Fruit fly (Drosophila melanogaster): Measurements from ENCODE around the gene CG15317.
A peak's percentile ranks its signal among the peaks of the same experiment; 100 is the strongest.

Gene CG15317

DNA sequence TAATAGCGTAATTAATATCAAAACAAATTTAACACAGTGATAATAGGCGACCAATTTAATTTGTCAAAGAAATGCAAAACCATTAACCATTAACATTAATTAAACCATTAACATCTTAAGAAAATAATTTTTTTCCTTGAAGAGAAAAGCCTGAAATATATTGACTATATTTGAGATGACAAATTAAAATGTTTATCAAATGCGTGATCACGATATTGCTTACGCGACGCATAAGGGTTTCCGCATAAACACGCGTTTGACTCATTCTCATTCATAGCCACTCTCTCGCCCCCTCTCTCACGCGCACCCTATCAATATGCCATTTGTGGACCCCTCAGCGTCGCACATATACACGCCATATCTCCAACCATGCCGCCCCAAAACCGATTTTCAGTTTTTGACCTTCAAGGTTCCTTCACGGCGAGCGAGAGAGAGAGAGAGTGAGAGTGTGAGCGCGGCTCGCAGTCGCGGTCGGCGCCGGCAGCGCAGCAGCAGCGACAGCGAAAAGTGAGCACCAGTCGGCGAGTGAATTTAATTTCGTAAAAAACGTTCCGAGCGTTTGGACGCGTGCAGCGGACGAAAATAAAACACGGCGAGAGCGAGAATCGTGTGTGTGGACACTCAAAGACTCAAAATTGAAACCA, 29.1 kb upstream of the CG15317 start, which contains the start of gene Hex-A (continued):
- TF ChIP-seq CG12155 (GFP tag; optimal IDR thresholded peaks at IDR 0.05) = peak; percentile 81
- peak in 1 of 2 experiments; percentile 94 for TF ChIP-seq Hr78 (GFP tag; optimal IDR thresholded peaks at IDR 0.05)
- peak; percentile 9 for TF ChIP-seq HLHmδ (GFP tag; optimal IDR thresholded peaks at IDR 0.05)
- no peak for TF ChIP-seq usp (GFP tag; optimal IDR thresholded peaks at IDR 0.05)
- peak; percentile 98 for TF ChIP-seq odd (GFP tag; optimal IDR thresholded peaks at IDR 0.05)
- TF ChIP-seq sd (tag; optimal IDR thresholded peaks at IDR 0.05) = peak; percentile 92
- TF ChIP-seq CG1647 (GFP tag; optimal IDR thresholded peaks at IDR 0.05) = peak; percentile 86
- peak; percentile 77 for TF ChIP-seq aop (GFP tag; IDR thresholded peaks at IDR 0.05)
- TF ChIP-seq CG8388 (GFP tag; optimal IDR thresholded peaks at IDR 0.05) = peak; percentile 95
- TF ChIP-seq Lim3 (GFP tag; IDR thresholded peaks at IDR 0.05) = peak; percentile 69
- peak; percentile 96 for TF ChIP-seq CG15601 (tag; optimal IDR thresholded peaks at IDR 0.05)
- peak; percentile 86 for TF ChIP-seq CG6654 (GFP tag; optimal IDR thresholded peaks at IDR 0.05)
- TF ChIP-seq cg (GFP tag; optimal IDR thresholded peaks at IDR 0.05) = peak; percentile 70
- peak; percentile 99 for TF ChIP-seq PHDP (tag; optimal IDR thresholded peaks at IDR 0.05)
- TF ChIP-seq CG2129 (GFP tag; IDR thresholded peaks at IDR 0.05; ENCODE audit: partially characterized antibody) = no peak
- TF ChIP-seq lab (GFP tag; optimal IDR thresholded peaks at IDR 0.05) = peak; percentile 98
- no peak for TF ChIP-seq hth (optimal IDR thresholded peaks at IDR 0.05)
- TF ChIP-seq schlank (tag; optimal IDR thresholded peaks at IDR 0.05) = peak; percentile 95
- peak; percentile 96 for TF ChIP-seq dysf (GFP tag; IDR thresholded peaks at IDR 0.05)
- TF ChIP-seq CG12236 (GFP tag; optimal IDR thresholded peaks at IDR 0.05) = peak; percentile 90
- peak; percentile 96 for TF ChIP-seq lilli (GFP tag; optimal IDR thresholded peaks at IDR 0.05)
- peak; percentile 83; the same call in 2 of the 3 replicates for TF ChIP-seq CG6175 (GFP tag; IDR thresholded peaks at IDR 0.05)
- TF ChIP-seq luna (GFP tag; optimal IDR thresholded peaks at IDR 0.05) = peak; percentile 82
- peak; percentile 97 for TF ChIP-seq Sox102F (GFP tag; optimal IDR thresholded peaks at IDR 0.05)
- TF ChIP-seq org-1 (GFP tag; optimal IDR thresholded peaks at IDR 0.05) = peak; percentile 96
- TF ChIP-seq sisA (GFP tag; IDR thresholded peaks at IDR 0.05) = peak; percentile 81
- TF ChIP-seq kay (GFP tag; optimal IDR thresholded peaks at IDR 0.05) = peak; percentile 96
- TF ChIP-seq nau (GFP tag; optimal IDR thresholded peaks at IDR 0.05) = peak; percentile 97
- TF ChIP-seq ase (GFP tag; IDR thresholded peaks at IDR 0.05) = peak; percentile 83
- TF ChIP-seq H2.0 (GFP tag; IDR thresholded peaks at IDR 0.05) = peak; percentile 85
- peak; percentile 80 for TF ChIP-seq grn (GFP tag; optimal IDR thresholded peaks at IDR 0.05)
- peak; percentile 84 for TF ChIP-seq CG10654 (GFP tag; optimal IDR thresholded peaks at IDR 0.05)
- TF ChIP-seq kni (GFP tag; optimal IDR thresholded peaks at IDR 0.05) = peak; percentile 98
- peak; percentile 73; the same call in 1 of the 2 replicates for TF ChIP-seq cas (GFP tag; IDR thresholded peaks at IDR 0.05)
- peak; percentile 94 for TF ChIP-seq CG9437 (GFP tag; optimal IDR thresholded peaks at IDR 0.05)
- TF ChIP-seq CG5180 (GFP tag; optimal IDR thresholded peaks at IDR 0.05) = peak; percentile 92
- peak; percentile 73 for TF ChIP-seq CG10565 (GFP tag; optimal IDR thresholded peaks at IDR 0.05)
- peak; percentile 58 for TF ChIP-seq bbx (GFP tag; IDR thresholded peaks at IDR 0.05; ENCODE audit: partially characterized antibody)
- peak; percentile 96 for TF ChIP-seq mirr (GFP tag; optimal IDR thresholded peaks at IDR 0.05)
- peak; percentile 61; the same call in 1 of the 2 replicates for TF ChIP-seq CG10321 (GFP tag; IDR thresholded peaks at IDR 0.05)
- peak; percentile 46 for TF ChIP-seq CG10959 (GFP tag; IDR thresholded peaks at IDR 0.05)
- peak; percentile 96 for TF ChIP-seq CG1529 (GFP tag; optimal IDR thresholded peaks at IDR 0.05)
- TF ChIP-seq Nf-YC (tag; optimal IDR thresholded peaks at IDR 0.05) = peak; percentile 94
- TF ChIP-seq maf-S (GFP tag; optimal IDR thresholded peaks at IDR 0.05) = peak; percentile 92
- TF ChIP-seq otp (GFP tag; IDR thresholded peaks at IDR 0.05) = peak; percentile 83; the same call in 1 of the 3 replicates
- peak; percentile 77 for TF ChIP-seq corto (GFP tag; optimal IDR thresholded peaks at IDR 0.05)
- TF ChIP-seq Dad (GFP tag; optimal IDR thresholded peaks at IDR 0.05) = peak; percentile 90
- TF ChIP-seq sna (GFP tag; IDR thresholded peaks at IDR 0.05; ENCODE audit: partially characterized antibody) = peak; percentile 47
- peak; percentile 80 for TF ChIP-seq croc (GFP tag; conservative IDR thresholded peaks at IDR 0.05)

All from whole organism, embryonic.